Fruit fly (Drosophila melanogaster) whole organism, embryonic: ENCODE measurements around the gene Dus1.
A peak's percentile ranks its signal among the peaks of the same experiment; 100 is the strongest.

Experiments used
- Abd-B ChIP-seq: fragments of 200-800 bp; sonication (Bioruptor generic); optimal IDR thresholded peaks from 2 replicates; lab custom pipeline; 2018; ENCODE audit warnings: missing biosample characterization, mild to moderate bottlenecking, missing genetic modification characterization, moderate library complexity
- Awh ChIP-seq: fragments of 200-800 bp; sonication (Bioruptor generic); IDR thresholded peaks from 2 replicates; pipeline ENCODE4, ENCODE4 v1.3.6; 2022; ENCODE audit warnings: missing biosample characterization, missing genetic modification characterization
- Blimp-1 ChIP-seq: fragments of 200-800 bp; sonication (Bioruptor generic); optimal IDR thresholded peaks from 3 replicates; lab custom pipeline; 2018; ENCODE audit warnings: missing biosample characterization, missing genetic modification characterization, mild to moderate bottlenecking, moderate library complexity, missing genetic modification reagents
- CG10321 ChIP-seq: fragments of 200-800 bp; sonication (Bioruptor generic); IDR thresholded peaks from 2 replicates; pipeline ENCODE4 v1.3.6; 2022; ENCODE audit warnings: missing biosample characterization, missing genetic modification characterization
- CG16863 ChIP-seq: fragments of 200-800 bp; sonication (Bioruptor generic); optimal IDR thresholded peaks from 3 replicates; lab custom pipeline; 2016; ENCODE audit warnings: missing biosample characterization, missing genetic modification characterization
- CG17359 ChIP-seq: fragments of 200-800 bp; sonication (Bioruptor generic); optimal IDR thresholded peaks from 3 replicates; lab custom pipeline; 2018; ENCODE audit warnings: missing biosample characterization, mild to moderate bottlenecking, missing genetic modification characterization, moderate library complexity
- CG17568 ChIP-seq: fragments of 200-800 bp; sonication (Bioruptor generic); optimal IDR thresholded peaks from 2 replicates; lab custom pipeline; 2018; ENCODE audit warnings: missing biosample characterization, mild to moderate bottlenecking, missing genetic modification characterization, moderate library complexity
- CG17829 ChIP-seq: fragments of 200-800 bp; optimal IDR thresholded peaks from 2 replicates; lab custom pipeline; 2019; ENCODE audit warnings: missing biosample characterization, mild to moderate bottlenecking, missing genetic modification characterization, moderate library complexity
- CG18262 ChIP-seq: fragments of 200-800 bp; optimal IDR thresholded peaks from 3 replicates; lab custom pipeline; 2019; ENCODE audit warnings: missing biosample characterization, mild to moderate bottlenecking, missing genetic modification characterization, moderate library complexity
- CG2129 ChIP-seq: fragments of 200-800 bp; sonication (Bioruptor generic); IDR thresholded peaks from 2 replicates; pipeline ENCODE4 v1.3.6; 2022; ENCODE audit warnings: missing biosample characterization, missing genetic modification characterization; ENCODE audit not compliant: partially characterized antibody
- CG30403 ChIP-seq: fragments of 200-800 bp; sonication (Bioruptor generic); optimal IDR thresholded peaks from 3 replicates; lab custom pipeline; 2016; ENCODE audit warnings: missing biosample characterization, missing genetic modification characterization
- CG3281 ChIP-seq: fragments of 200-800 bp; sonication (Bioruptor generic); optimal IDR thresholded peaks from 3 replicates; lab custom pipeline; 2017; ENCODE audit warnings: missing biosample characterization, mild to moderate bottlenecking, missing genetic modification characterization
- CG3995 ChIP-seq: fragments of 200-800 bp; sonication (Bioruptor generic); optimal IDR thresholded peaks from 3 replicates; lab custom pipeline; 2016; ENCODE audit warnings: missing biosample characterization, missing genetic modification characterization
- CG4328 ChIP-seq: fragments of 200-800 bp; sonication (Bioruptor generic); optimal IDR thresholded peaks from 3 replicates; lab custom pipeline; 2017; ENCODE audit warnings: missing biosample characterization, missing genetic modification reagents, missing genetic modification characterization
- CG4617 ChIP-seq: fragments of 200-800 bp; sonication (Bioruptor generic); optimal IDR thresholded peaks from 3 replicates; lab custom pipeline; 2016; ENCODE audit warnings: missing biosample characterization, missing genetic modification characterization, borderline replicate concordance
- CG4854 ChIP-seq: fragments of 200-800 bp; sonication (Bioruptor generic); optimal IDR thresholded peaks from 2 replicates; lab custom pipeline; 2016; ENCODE audit warnings: missing biosample characterization, missing genetic modification characterization, inconsistent platforms
- CG5180 ChIP-seq: fragments of 200-800 bp; sonication (Bioruptor generic); optimal IDR thresholded peaks from 3 replicates; lab custom pipeline; 2017; ENCODE audit warnings: missing biosample characterization, missing genetic modification characterization, mild to moderate bottlenecking, moderate library complexity, missing genetic modification reagents
- CG6765 ChIP-seq: fragments of 200-800 bp; sonication (Bioruptor generic); optimal IDR thresholded peaks from 3 replicates; lab custom pipeline; 2017; ENCODE audit warnings: missing biosample characterization, mild to moderate bottlenecking, missing genetic modification characterization
- CG6791 ChIP-seq: fragments of 200-800 bp; sonication (Bioruptor generic); IDR thresholded peaks from 3 replicates; pipeline ENCODE4 v1.3.6; 2022; ENCODE audit warnings: missing biosample characterization, missing genetic modification characterization; ENCODE audit not compliant: partially characterized antibody
- CG7839 ChIP-seq: fragments of 200-800 bp; sonication (Bioruptor generic); optimal IDR thresholded peaks from 3 replicates; lab custom pipeline; 2018; ENCODE audit warnings: missing biosample characterization, mild to moderate bottlenecking, missing genetic modification characterization, moderate library complexity
- CG7928 ChIP-seq: fragments of 200-800 bp; sonication (Bioruptor generic); optimal IDR thresholded peaks from 2 replicates; lab custom pipeline; 2017; ENCODE audit warnings: missing biosample characterization, mild to moderate bottlenecking, missing genetic modification characterization
- CG8944 ChIP-seq: fragments of 200-800 bp; sonication (Bioruptor generic); optimal IDR thresholded peaks from 3 replicates; lab custom pipeline; 2016; ENCODE audit warnings: missing biosample characterization, missing genetic modification characterization
- CG9817 ChIP-seq: fragments of 200-800 bp; sonication (Bioruptor generic); optimal IDR thresholded peaks from 2 replicates; lab custom pipeline; 2018; ENCODE audit warnings: missing biosample characterization, mild to moderate bottlenecking, missing genetic modification characterization, moderate library complexity
- Dbx ChIP-seq: fragments of 200-800 bp; sonication (Bioruptor generic); IDR thresholded peaks from 3 replicates; pipeline ENCODE4 v1.3.6; 2022; ENCODE audit warnings: missing biosample characterization, missing genetic modification characterization
- Dll ChIP-seq: fragments of 200-800 bp; sonication (Bioruptor generic); IDR thresholded peaks from 4 replicates; pipeline ENCODE4 v1.3.6; 2022; ENCODE audit warnings: missing biosample characterization, missing genetic modification characterization; ENCODE audit not compliant: partially characterized antibody
- Doc3 ChIP-seq: fragments of 200-800 bp; sonication (Bioruptor generic); IDR thresholded peaks from 3 replicates; pipeline ENCODE4 v1.3.6; 2022; ENCODE audit warnings: missing biosample characterization, missing genetic modification characterization; ENCODE audit not compliant: partially characterized antibody
- E2f1 ChIP-seq: fragments of 200-800 bp; sonication (Bioruptor generic); IDR thresholded peaks from 2 replicates; pipeline ENCODE4 v1.3.6; 2022; ENCODE audit warnings: missing biosample characterization, missing genetic modification characterization
- E2f2 ChIP-seq: fragments of 200-800 bp; sonication (Bioruptor generic); IDR thresholded peaks from 2 replicates; pipeline ENCODE4 v1.3.6; 2022; ENCODE audit warnings: missing biosample characterization, missing genetic modification characterization
- Eip74EF ChIP-seq, 2 experiments: fragments of 200-800 bp in 1 of 2; fragments of >200 bp in 1 of 2; sonication (Bioruptor generic) in 1 of 2; optimal IDR thresholded peaks; 2 replicates each; lab custom pipeline; 2017 to 2019; ENCODE audit warnings: missing biosample characterization in 2 of 2, missing genetic modification characterization in 2 of 2, mild to moderate bottlenecking in 1 of 2, moderate library complexity in 1 of 2
- H15 ChIP-seq: fragments of 200-800 bp; sonication (Bioruptor generic); IDR thresholded peaks from 3 replicates; pipeline ENCODE4 v1.3.6; 2022; ENCODE audit warnings: missing biosample characterization, missing genetic modification characterization
- HLH54F ChIP-seq: fragments of 200-800 bp; sonication (Bioruptor generic); optimal IDR thresholded peaks from 3 replicates; lab custom pipeline; 2016; ENCODE audit warnings: missing biosample characterization, missing genetic modification characterization
- Jarid2 ChIP-seq: fragments of 200-800 bp; sonication (Bioruptor generic); optimal IDR thresholded peaks from 3 replicates; lab custom pipeline; 2017; ENCODE audit warnings: mild to moderate bottlenecking, missing biosample characterization, missing genetic modification reagents, missing genetic modification characterization
- Mad ChIP-seq: fragments of 200-800 bp; sonication (Bioruptor generic); optimal IDR thresholded peaks from 2 replicates; lab custom pipeline; 2016; ENCODE audit warnings: missing biosample characterization, missing genetic modification characterization
- Optix ChIP-seq: fragments of 200-800 bp; sonication (Bioruptor generic); IDR thresholded peaks from 3 replicates; pipeline ENCODE4 v1.3.6; 2022; ENCODE audit warnings: missing biosample characterization, missing genetic modification characterization
- Ravus ChIP-seq: fragments of 200-800 bp; sonication (Bioruptor generic); IDR thresholded peaks from 2 replicates; pipeline ENCODE4 v1.3.6; 2022; ENCODE audit warnings: missing biosample characterization, missing genetic modification characterization
- Tbp ChIP-seq: fragments of >200 bp; optimal IDR thresholded peaks from 2 replicates; lab custom pipeline; 2018; ENCODE audit warnings: missing biosample characterization, missing genetic modification characterization
- Xbp1 ChIP-seq: fragments of 200-800 bp; sonication (Bioruptor generic); optimal IDR thresholded peaks from 3 replicates; lab custom pipeline; 2016; ENCODE audit warnings: missing biosample characterization, mild to moderate bottlenecking, missing genetic modification characterization
- ato ChIP-seq: fragments of 200-800 bp; sonication (Bioruptor generic); IDR thresholded peaks from 2 replicates; pipeline ENCODE4 v1.3.6; 2022; ENCODE audit warnings: missing biosample characterization, missing genetic modification characterization; ENCODE audit not compliant: partially characterized antibody
- crc ChIP-seq: fragments of 200-800 bp; sonication (Bioruptor generic); optimal IDR thresholded peaks from 2 replicates; lab custom pipeline; 2016; ENCODE audit warnings: missing biosample characterization, missing genetic modification characterization
- dati ChIP-seq: fragments of 200-800 bp; sonication (Bioruptor generic); IDR thresholded peaks from 2 replicates; pipeline ENCODE4 v1.3.6; 2022; ENCODE audit warnings: missing biosample characterization, missing genetic modification characterization
- eve ChIP-seq, 2 experiments: fragments of >200 bp; optimal IDR thresholded peaks; 2 replicates each; lab custom pipeline; 2017; ENCODE audit warnings: missing biosample characterization in 2 of 2, missing genetic modification characterization in 2 of 2
- fd96Cb ChIP-seq: fragments of 200-800 bp; sonication (Bioruptor generic); optimal IDR thresholded peaks from 2 replicates; lab custom pipeline; 2018; ENCODE audit warnings: missing biosample characterization, mild to moderate bottlenecking, missing genetic modification characterization, moderate library complexity
- fu2 ChIP-seq: fragments of 200-800 bp; sonication (Bioruptor generic); optimal IDR thresholded peaks from 2 replicates; lab custom pipeline; 2016; ENCODE audit warnings: missing biosample characterization, missing genetic modification characterization
- mirr ChIP-seq: fragments of 200-800 bp; sonication (Bioruptor generic); optimal IDR thresholded peaks from 3 replicates; lab custom pipeline; 2018; ENCODE audit warnings: missing biosample characterization, mild to moderate bottlenecking, missing genetic modification characterization
- pho ChIP-seq: fragments of 200-800 bp; sonication (Bioruptor generic); optimal IDR thresholded peaks from 2 replicates; lab custom pipeline; 2016; ENCODE audit warnings: missing biosample characterization, missing genetic modification characterization
- ranshi ChIP-seq: fragments of 200-800 bp; sonication (Bioruptor generic); IDR thresholded peaks from 2 replicates; pipeline ENCODE4 v1.3.6; 2022; ENCODE audit warnings: missing biosample characterization, missing genetic modification characterization
- seq ChIP-seq: fragments of 200-800 bp; sonication (Bioruptor generic); IDR thresholded peaks from 2 replicates; pipeline ENCODE4 v1.3.6; 2022; ENCODE audit warnings: missing biosample characterization, missing genetic modification characterization
- ssp ChIP-seq: fragments of 200-800 bp; sonication (Bioruptor generic); IDR thresholded peaks from 2 replicates; pipeline ENCODE4 v1.3.6; 2022; ENCODE audit warnings: missing biosample characterization, missing genetic modification characterization
- stc ChIP-seq: fragments of 200-800 bp; sonication (Bioruptor generic); IDR thresholded peaks from 2 replicates; pipeline ENCODE4 v1.3.6; 2022; ENCODE audit warnings: missing biosample characterization, missing genetic modification characterization
- z ChIP-seq: fragments of 200-800 bp; sonication (Bioruptor generic); IDR thresholded peaks from 3 replicates; pipeline ENCODE4 v1.3.6; 2022; ENCODE audit warnings: missing biosample characterization, missing genetic modification characterization

Dus1 gene

dm6 chr2L:203529-204127 lies 67.9 kb downstream of the Dus1 start, which contains the start of gene mRpL10 (continued):
- TF ChIP-seq seq (GFP tag; lab: Robert Waterston, UW) (no peak), mirr (GFP tag; lab: Kevin White, UChicago) (no peak), Dbx (GFP tag; lab: Robert Waterston, UW) (no peak), Tbp (no peak), ssp (no peak), dati (GFP tag; lab: Robert Waterston, UW) (no peak), CG3281 (no peak), Doc3 (peak; percentile 88), Blimp-1 (GFP tag; lab: Kevin White, UChicago) (no peak), CG10321 (no peak), CG18262 (tag; lab: Kevin White, UChicago) (peak; percentile 39), stc (GFP tag; lab: Robert Waterston, UW) (no peak), CG4328 (GFP tag; lab: Kevin White, UChicago) (no peak), CG7928 (GFP tag; lab: Kevin White, UChicago) (no peak), E2f1 (GFP tag; lab: Robert Waterston, UW) (no peak), H15 (GFP tag; lab: Robert Waterston, UW) (no peak), Xbp1 (GFP tag; lab: Kevin White, UChicago) (peak; percentile 20), CG3995 (GFP tag; lab: Kevin White, UChicago) (peak; percentile 32), CG17829 (tag; lab: Kevin White, UChicago) (peak; percentile 48), CG8944 (GFP tag; lab: Kevin White, UChicago) (no peak), HLH54F (GFP tag; lab: Kevin White, UChicago) (peak; percentile 14), E2f2 (GFP tag; lab: Robert Waterston, UW) (peak; percentile 37; the same call in 1 of the 2 replicates), CG6791 (GFP tag; lab: Robert Waterston, UW) (peak; percentile 90), CG7839 (tag; lab: Kevin White, UChicago) (no peak), CG16863 (GFP tag; lab: Kevin White, UChicago) (no peak), eve (GFP tag; optimal IDR thresholded peaks at IDR 0.05; lab: Kevin White, UChicago) (no peak), Jarid2 (GFP tag; lab: Kevin White, UChicago) (no peak), fu2 (GFP tag; lab: Kevin White, UChicago) (no peak), CG9817 (tag; lab: Kevin White, UChicago) (no peak), CG6765 (GFP tag; lab: Kevin White, UChicago) (no peak), CG4854 (GFP tag; lab: Kevin White, UChicago) (no peak), ato (GFP tag; lab: Robert Waterston, UW) (peak; percentile 88), pho (peak; percentile 45), Abd-B (GFP tag; lab: Kevin White, UChicago) (no peak), ranshi (no peak), Dll (peak; percentile 90), Awh (GFP tag; lab: Robert Waterston, UW) (no peak), crc (GFP tag; lab: Kevin White, UChicago) (no peak), CG2129 (GFP tag; lab: Robert Waterston, UW) (peak; percentile 68), Mad (GFP tag; lab: Kevin White, UChicago) (peak; percentile 20), z (GFP tag; lab: Robert Waterston, UW) (no peak), CG17568 (no peak), Optix (GFP tag; lab: Robert Waterston, UW) (no peak), CG5180 (GFP tag; lab: Kevin White, UChicago) (no peak), CG17359 (tag; lab: Kevin White, UChicago) (no peak), Eip74EF (GFP tag; optimal IDR thresholded peaks at IDR 0.05; lab: Kevin White, UChicago) (no peak), Ravus (GFP tag; lab: Robert Waterston, UW) (no peak), CG4617 (GFP tag; lab: Kevin White, UChicago) (peak; percentile 65), fd96Cb (tag; lab: Kevin White, UChicago) (no peak), CG30403 (peak; percentile 51)
